Worm (Caenorhabditis elegans) whole organism, young adult: Measurements from ENCODE around the gene smc-5.

Source experiments
- B0019.2 ChIP-seq: fragments of 200-800 bp; sonication (Bioruptor generic); conservative IDR thresholded peaks from 2 replicates; pipeline ENCODE4 v1.3.6; 2022; ENCODE audit warnings: missing genetic modification reagents, missing genetic modification characterization, missing compliant biosample characterization
- B0261.1 ChIP-seq: sonication (generic microtip); optimal IDR thresholded peaks from 2 replicates; lab custom pipeline; 2016; ENCODE audit warnings: mild to moderate bottlenecking, missing genetic modification characterization, moderate library complexity, missing compliant biosample characterization
- C17E4.6 ChIP-seq: fragments of 200-800 bp; sonication (Bioruptor generic); IDR thresholded peaks from 2 replicates; pipeline ENCODE4 v1.3.6; 2022; ENCODE audit warnings: missing genetic modification reagents, missing genetic modification characterization, missing compliant biosample characterization
- D2030.7 ChIP-seq: fragments of 200-800 bp; sonication (Bioruptor generic); IDR thresholded peaks from 2 replicates; pipeline ENCODE4 v1.3.6; 2022; ENCODE audit warnings: missing genetic modification reagents, missing genetic modification characterization, missing compliant biosample characterization
- F10E7.11 ChIP-seq: sonication (generic microtip); optimal IDR thresholded peaks from 2 replicates; lab custom pipeline; 2017; ENCODE audit warnings: mild to moderate bottlenecking, missing genetic modification characterization, moderate library complexity, missing compliant biosample characterization
- F22D6.2 ChIP-seq: sonication (generic microtip); optimal IDR thresholded peaks from 2 replicates; lab custom pipeline; 2016; ENCODE audit warnings: mild to moderate bottlenecking, missing genetic modification characterization, missing compliant biosample characterization
- F52B5.7 ChIP-seq: sonication (generic microtip); optimal IDR thresholded peaks from 2 replicates; lab custom pipeline; 2016; ENCODE audit warnings: mild to moderate bottlenecking, missing genetic modification characterization, missing compliant biosample characterization
- F55B11.4 ChIP-seq: sonication (generic microtip); optimal IDR thresholded peaks from 2 replicates; lab custom pipeline; 2016; ENCODE audit warnings: missing compliant biosample characterization, missing genetic modification characterization, borderline replicate concordance; ENCODE audit not compliant: insufficient read depth
- F57C9.4 ChIP-seq: sonication (generic microtip); optimal IDR thresholded peaks from 2 replicates; lab custom pipeline; 2017; ENCODE audit warnings: mild to moderate bottlenecking, missing genetic modification characterization, missing compliant biosample characterization
- K11D2.4 ChIP-seq: fragments of 200-800 bp; sonication (Bioruptor generic); IDR thresholded peaks from 2 replicates; pipeline ENCODE4 v1.3.6; 2022; ENCODE audit warnings: missing genetic modification reagents, missing genetic modification characterization, missing compliant biosample characterization
- Y56A3A.18 ChIP-seq: fragments of 200-800 bp; sonication (Bioruptor generic); IDR thresholded peaks from 2 replicates; pipeline ENCODE4 v1.3.6; 2022; ENCODE audit warnings: missing genetic modification reagents, missing genetic modification characterization, missing compliant biosample characterization
- Y67H2A.10 ChIP-seq: fragments of 200-800 bp; sonication (Bioruptor generic); conservative IDR thresholded peaks from 2 replicates; pipeline ENCODE4 v1.3.6; 2022; ENCODE audit warnings: missing genetic modification reagents, missing genetic modification characterization, missing compliant biosample characterization
- Y79H2A.3 ChIP-seq: fragments of 200-800 bp; sonication (Bioruptor generic); conservative IDR thresholded peaks from 2 replicates; pipeline ENCODE4 v1.3.6; 2022; ENCODE audit warnings: missing genetic modification reagents, missing genetic modification characterization, missing compliant biosample characterization
- aptf-2 ChIP-seq: fragments of 200-800 bp; sonication (Bioruptor generic); conservative IDR thresholded peaks from 2 replicates; pipeline ENCODE4 v1.3.6; 2022; ENCODE audit warnings: missing genetic modification reagents, missing genetic modification characterization, missing compliant biosample characterization
- aptf-3 ChIP-seq: fragments of 200-800 bp; sonication (Bioruptor generic); IDR thresholded peaks from 2 replicates; pipeline ENCODE4 v1.3.6; 2022; ENCODE audit warnings: missing genetic modification characterization, missing compliant biosample characterization
- attf-6 ChIP-seq: fragments of 200-800 bp; sonication (Bioruptor generic); IDR thresholded peaks from 2 replicates; pipeline ENCODE4 v1.3.6; 2022; ENCODE audit warnings: missing genetic modification reagents, missing genetic modification characterization, missing compliant biosample characterization
- ceh-100 ChIP-seq: fragments of 200-800 bp; sonication (Bioruptor generic); IDR thresholded peaks from 2 replicates; pipeline ENCODE4 v1.3.6; 2022; ENCODE audit warnings: missing genetic modification reagents, missing genetic modification characterization, missing compliant biosample characterization
- ceh-79 ChIP-seq: sonication (generic microtip); optimal IDR thresholded peaks from 2 replicates; lab custom pipeline; 2017; ENCODE audit warnings: mild to moderate bottlenecking, missing genetic modification characterization, missing compliant biosample characterization
- chd-7 ChIP-seq: sonication (generic microtip); optimal IDR thresholded peaks from 2 replicates; lab custom pipeline; 2016; ENCODE audit warnings: mild to moderate bottlenecking, missing genetic modification characterization, moderate library complexity, missing compliant biosample characterization
- die-1 ChIP-seq: sonication (generic microtip); optimal IDR thresholded peaks from 2 replicates; lab custom pipeline; 2016; ENCODE audit warnings: missing genotype, mild to moderate bottlenecking, missing genetic modification characterization, missing compliant biosample characterization
- dox-1 ChIP-seq: fragments of 200-800 bp; sonication (Bioruptor generic); IDR thresholded peaks from 2 replicates; pipeline ENCODE4 v1.3.6; 2022; ENCODE audit warnings: missing genetic modification reagents, missing genetic modification characterization, missing compliant biosample characterization
- efl-1 ChIP-seq: fragments of 150-350 bp; optimal IDR thresholded peaks from 2 replicates; lab custom pipeline; 2014; ENCODE audit warnings: missing biosample characterization, missing genetic modification reagents, missing genetic modification characterization
- hmg-1.2 ChIP-seq: fragments of 200-800 bp; sonication (Bioruptor generic); IDR thresholded peaks from 2 replicates; pipeline ENCODE4 v1.3.6; 2022; ENCODE audit warnings: missing genetic modification reagents, missing genetic modification characterization, missing compliant biosample characterization
- hrde-1 ChIP-seq: sonication (generic microtip); optimal IDR thresholded peaks from 2 replicates; lab custom pipeline; 2016; ENCODE audit warnings: missing genetic modification characterization, mild to moderate bottlenecking, missing compliant biosample characterization, moderate library complexity, missing genotype, missing genetic modification reagents, borderline replicate concordance
- lag-1 ChIP-seq: fragments of 200-800 bp; sonication (Bioruptor generic); IDR thresholded peaks from 2 replicates; pipeline ENCODE4 v1.3.6; 2022; ENCODE audit warnings: missing genetic modification reagents, missing genetic modification characterization, missing compliant biosample characterization
- let-526 ChIP-seq: fragments of 200-800 bp; sonication (Bioruptor generic); IDR thresholded peaks from 2 replicates; pipeline ENCODE4 v1.3.6; 2022; ENCODE audit warnings: missing genetic modification reagents, missing genetic modification characterization, missing compliant biosample characterization
- let-607 ChIP-seq, 2 experiments: fragments of 200-800 bp in 1 of 2; sonication (Bioruptor generic) in 1 of 2; sonication (generic microtip) in 1 of 2; optimal IDR thresholded peaks; 2 replicates each; lab custom pipeline; 2016 to 2018; ENCODE audit warnings: mild to moderate bottlenecking in 2 of 2, missing compliant biosample characterization in 2 of 2, missing genetic modification characterization in 2 of 2, moderate library complexity in 2 of 2, missing genotype in 1 of 2
- lin-26 ChIP-seq: fragments of 200-800 bp; sonication (Bioruptor generic); IDR thresholded peaks from 2 replicates; pipeline ENCODE4 v1.3.6; 2022; ENCODE audit warnings: missing genetic modification reagents, missing genetic modification characterization, missing compliant biosample characterization
- lin-35 ChIP-seq, 3 experiments: fragments of 150-350 bp in 2 of 3; sonication (generic microtip) in 1 of 3; optimal IDR thresholded peaks; 2 replicates each; lab custom pipeline; 2014 to 2018; ENCODE audit warnings: missing biosample characterization in 3 of 3, missing genetic modification characterization in 3 of 3, missing genetic modification reagents in 3 of 3
- lin-40 ChIP-seq: sonication (generic microtip); optimal IDR thresholded peaks from 2 replicates; lab custom pipeline; 2016; ENCODE audit warnings: missing genetic modification characterization, mild to moderate bottlenecking, missing compliant biosample characterization, missing genotype, missing genetic modification reagents
- lir-1 ChIP-seq: fragments of 200-800 bp; sonication (Bioruptor generic); conservative IDR thresholded peaks from 2 replicates; pipeline ENCODE4 v1.3.6; 2022; ENCODE audit warnings: missing genetic modification reagents, missing genetic modification characterization, missing compliant biosample characterization
- lsy-27 ChIP-seq: sonication (generic microtip); optimal IDR thresholded peaks from 2 replicates; lab custom pipeline; 2017; ENCODE audit warnings: missing genetic modification characterization, mild to moderate bottlenecking, missing compliant biosample characterization, antibody characterized with exemption, missing genotype, borderline replicate concordance; ENCODE audit not compliant: insufficient read depth
- mes-4 ChIP-seq: sonication (generic microtip); optimal IDR thresholded peaks from 2 replicates; lab custom pipeline; 2016; ENCODE audit warnings: missing genotype, missing genetic modification characterization, missing compliant biosample characterization
- mxl-1 ChIP-seq: sonication (generic microtip); optimal IDR thresholded peaks from 2 replicates; lab custom pipeline; 2016; ENCODE audit warnings: missing genetic modification characterization, missing compliant biosample characterization
- nhr-80 ChIP-seq: sonication (generic microtip); optimal IDR thresholded peaks from 2 replicates; lab custom pipeline; 2016; ENCODE audit warnings: missing genetic modification characterization, missing compliant biosample characterization
- pbrm-1 ChIP-seq: fragments of 200-800 bp; sonication (Bioruptor generic); IDR thresholded peaks from 2 replicates; pipeline ENCODE4 v1.3.6; 2022; ENCODE audit warnings: missing genetic modification reagents, missing genetic modification characterization, missing compliant biosample characterization
- sdz-38 ChIP-seq: sonication (generic microtip); optimal IDR thresholded peaks from 2 replicates; lab custom pipeline; 2016; ENCODE audit warnings: missing genotype, missing genetic modification characterization, missing compliant biosample characterization
- snpc-1.1 ChIP-seq: sonication (generic microtip); optimal IDR thresholded peaks from 2 replicates; lab custom pipeline; 2017; ENCODE audit warnings: missing genetic modification characterization, mild to moderate bottlenecking, missing compliant biosample characterization, antibody characterized with exemption, moderate library complexity, missing genotype, missing genetic modification reagents; ENCODE audit not compliant: insufficient read depth
- snpc-3.4 ChIP-seq: sonication (generic microtip); optimal IDR thresholded peaks from 2 replicates; lab custom pipeline; 2017; ENCODE audit warnings: missing genetic modification characterization, mild to moderate bottlenecking, missing compliant biosample characterization, antibody characterized with exemption, moderate library complexity, missing genotype, missing genetic modification reagents
- tlf-1 ChIP-seq: fragments of 200-800 bp; sonication (Bioruptor generic); optimal IDR thresholded peaks from 2 replicates; lab custom pipeline; 2018; ENCODE audit warnings: mild to moderate bottlenecking, missing genetic modification characterization, missing compliant biosample characterization
- xnd-1 ChIP-seq: sonication (generic microtip); optimal IDR thresholded peaks from 2 replicates; lab custom pipeline; 2016; ENCODE audit warnings: missing genotype, missing genetic modification reagents, missing genetic modification characterization, missing compliant biosample characterization
- zfh-2 ChIP-seq: fragments of 200-800 bp; sonication (Bioruptor generic); conservative IDR thresholded peaks from 2 replicates; pipeline ENCODE4 v1.3.6; 2022; ENCODE audit warnings: missing genetic modification reagents, missing genetic modification characterization, missing compliant biosample characterization

smc-5 gene

DNA sequence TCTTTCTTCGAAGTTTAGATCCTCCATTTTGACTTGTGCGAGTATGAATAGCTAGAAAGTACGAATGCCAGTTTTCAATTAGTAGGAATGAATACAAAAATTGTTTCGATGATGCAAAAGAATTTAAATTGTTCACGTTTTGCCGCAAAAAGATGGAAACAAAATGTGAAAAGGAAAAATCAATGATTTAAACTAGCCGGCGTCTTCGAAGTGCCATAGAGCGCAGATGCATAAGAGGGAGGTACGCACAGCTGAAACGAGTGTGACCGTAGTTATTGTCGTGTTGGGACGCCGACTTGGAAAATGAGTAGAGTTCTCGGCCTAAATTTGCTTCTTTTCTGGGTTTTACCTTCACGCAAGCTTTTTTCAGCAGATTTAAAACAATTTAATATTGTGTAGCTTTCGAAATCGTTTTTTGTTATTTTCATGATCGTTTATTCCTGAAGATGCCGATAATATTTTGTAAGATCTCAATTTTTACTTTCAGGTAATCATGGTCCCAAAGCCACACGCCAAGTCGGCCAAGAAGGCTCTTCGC, 6.7 kb upstream of the smc-5 start, which contains the start of the genes ify-1 and rpl-22 (continued):
- TF ChIP-seq F55B11.4 (tag; lab: Kevin White, UChicago) (no peak), F57C9.4 (tag; lab: Kevin White, UChicago) (peak; percentile 6), lag-1 (GFP tag; lab: Robert Waterston, UW) (no peak), C17E4.6 (GFP tag; lab: Robert Waterston, UW) (no peak), B0261.1 (tag; lab: Kevin White, UChicago) (peak; percentile 34), mes-4 (tag; lab: Kevin White, UChicago) (no peak), attf-6 (GFP tag; lab: Robert Waterston, UW) (no peak), D2030.7 (GFP tag; lab: Robert Waterston, UW) (peak; percentile 83), snpc-3.4 (tag; lab: Kevin White, UChicago) (peak; percentile 81), die-1 (tag; lab: Kevin White, UChicago) (peak; percentile 7), pbrm-1 (peak; percentile 89), tlf-1 (peak; percentile 85), lin-26 (no peak; the same call in 1 of the 2 replicates), hrde-1 (tag; lab: Kevin White, UChicago) (peak; percentile 45), chd-7 (no peak), nhr-80 (peak; percentile 36), hmg-1.2 (GFP tag; lab: Robert Waterston, UW) (peak; percentile 71), aptf-3 (GFP tag; lab: Robert Waterston, UW) (no peak), Y56A3A.18 (peak; percentile 67; the same call in 1 of the 2 replicates), xnd-1 (peak; percentile 52), lsy-27 (no peak), lin-40 (peak; percentile 79), Y79H2A.3 (GFP tag; lab: Robert Waterston, UW) (no peak), Y67H2A.10 (GFP tag; lab: Robert Waterston, UW) (no peak), B0019.2 (GFP tag; lab: Robert Waterston, UW) (0 out of 2 replicates have a peak, but pooled peaks have one; percentile 38), zfh-2 (GFP tag; lab: Robert Waterston, UW) (no peak), ceh-100 (GFP tag; lab: Robert Waterston, UW) (peak; percentile 90), mxl-1 (tag; lab: Kevin White, UChicago) (peak; percentile 37), snpc-1.1 (peak; percentile 81), let-607 (tag; optimal IDR thresholded peaks at IDR 0.05; lab: Kevin White, UChicago) (peak; percentile 27 to 76), lir-1 (GFP tag; lab: Robert Waterston, UW) (peak; percentile 39; the same call in 1 of the 2 replicates), ceh-79 (tag; lab: Kevin White, UChicago) (no peak), efl-1 (GFP tag; lab: Kevin White, UChicago) (peak; percentile 80), F10E7.11 (tag; lab: Kevin White, UChicago) (no peak), sdz-38 (no peak), let-526 (GFP tag; lab: Robert Waterston, UW) (no peak), dox-1 (GFP tag; lab: Robert Waterston, UW) (peak; percentile 88), F52B5.7 (tag; lab: Kevin White, UChicago) (no peak), lin-35 (GFP tag; optimal IDR thresholded peaks at IDR 0.05; lab: Kevin White, UChicago) (peak; percentile 8 to 91 (median 70)), F22D6.2 (tag; lab: Kevin White, UChicago) (no peak), K11D2.4 (peak; percentile 66; the same call in 1 of the 2 replicates), aptf-2 (GFP tag; lab: Robert Waterston, UW) (no peak)
- TF ChIP-seq, all 124 proteins: peak for 59
